Worm (Caenorhabditis elegans) whole organism, L1 larva: ENCODE results near the gene Y67D8B.2.

ENCODE experiments used
- ama-1 ChIP-seq: fragments of 150-350 bp; optimal IDR thresholded peaks from 2 replicates; lab custom pipeline; 2014
- nhr-237 ChIP-seq: fragments of 150-350 bp; optimal IDR thresholded peaks from 2 replicates; lab custom pipeline; 2014; ENCODE audit warnings: missing biosample characterization, missing genetic modification characterization

DNA sequence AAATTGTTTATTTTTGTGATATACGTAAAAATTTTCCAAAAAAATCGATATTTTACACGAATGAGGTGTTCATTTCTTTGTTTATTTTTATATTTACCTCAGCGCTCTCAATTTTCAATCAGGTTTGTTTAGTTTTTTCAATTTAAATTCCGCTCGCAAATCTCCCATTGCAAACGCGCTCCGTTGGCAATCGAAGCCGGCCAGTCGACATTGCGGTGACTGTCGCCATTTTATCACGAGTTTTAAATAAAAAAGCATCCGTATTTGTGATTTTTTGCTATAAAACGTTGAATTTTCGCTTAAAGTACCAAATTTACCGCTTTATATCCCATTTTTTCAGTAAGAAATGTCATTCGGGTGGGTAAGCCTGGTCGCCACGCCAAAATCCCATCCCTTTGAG lies 22.1 kb upstream of the Y67D8B.2 start, which contains the start of gene slmp-1:
- TF ChIP-seq nhr-237 (tag; lab: Kevin White, UChicago) (no peak), ama-1 (lab: Kevin White, UChicago) (no peak)
